Fruit fly (Drosophila melanogaster): ENCODE data around the gene ham.

DNA sequence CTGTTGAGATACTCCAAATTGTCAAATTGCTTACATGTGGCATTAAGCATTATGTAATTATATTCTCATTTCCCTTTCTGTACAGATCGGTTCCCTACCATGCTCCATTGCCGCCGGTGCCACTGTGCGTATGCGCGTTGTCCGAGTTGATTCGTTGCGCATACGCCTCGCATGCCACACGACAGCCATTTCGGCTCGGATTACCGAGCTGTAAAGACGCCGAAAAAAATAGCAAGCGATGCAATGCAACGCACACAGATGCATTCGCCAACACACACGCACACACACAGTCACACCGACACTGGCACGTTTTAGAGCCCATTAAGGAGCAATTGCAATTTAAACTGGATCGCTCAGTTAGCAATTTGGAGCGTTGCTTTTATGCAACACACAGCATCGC lies 47.3 kb downstream of the ham start:
- TF ChIP-seq Sox15 (GFP tag; optimal IDR thresholded peaks at IDR 0.05) (no peak), Ets21C (GFP tag; optimal IDR thresholded peaks at IDR 0.05) (no peak), OdsH (GFP tag; optimal IDR thresholded peaks at IDR 0.05) (no peak), net (GFP tag; optimal IDR thresholded peaks at IDR 0.05) (no peak), Eip75B (GFP tag; optimal IDR thresholded peaks at IDR 0.05) (no peak), CG11902 (GFP tag; optimal IDR thresholded peaks at IDR 0.05) (no peak), CG16779 (tag; optimal IDR thresholded peaks at IDR 0.05) (no peak), CG6276 (GFP tag; optimal IDR thresholded peaks at IDR 0.05) (no peak)

Data from whole organism, prepupa.